Worm (Caenorhabditis elegans) whole organism, L1 larva: ENCODE measurements around the gene grl-8.

Experiments
- C04F5.9 ChIP-seq: sonication (generic microtip); optimal IDR thresholded peaks from 2 replicates; lab custom pipeline; 2016; ENCODE audit warnings: missing genetic modification characterization, missing compliant biosample characterization
- Y116A8C.19 ChIP-seq: sonication (generic microtip); optimal IDR thresholded peaks from 2 replicates; lab custom pipeline; 2016; ENCODE audit warnings: missing compliant biosample characterization, missing genetic modification characterization, borderline replicate concordance
- ceh-88 ChIP-seq: fragments of 200-800 bp; sonication (Bioruptor generic); IDR thresholded peaks from 2 replicates; pipeline ENCODE4 v1.3.6; 2022; ENCODE audit warnings: missing genetic modification characterization, missing compliant biosample characterization
- ceh-90 ChIP-seq: sonication (generic microtip); optimal IDR thresholded peaks from 2 replicates; lab custom pipeline; 2016; ENCODE audit warnings: missing genetic modification characterization, missing compliant biosample characterization
- ces-1 ChIP-seq: fragments of 150-350 bp; optimal IDR thresholded peaks from 2 replicates; lab custom pipeline; 2014; ENCODE audit warnings: missing biosample characterization, missing genetic modification reagents, missing genetic modification characterization
- dpl-1 ChIP-seq, 3 experiments: fragments of 150-350 bp in 2 of 3; sonication (generic microtip) in 1 of 3; optimal IDR thresholded peaks; 2 replicates each; lab custom pipeline; 2014 to 2017; ENCODE audit warnings: missing biosample characterization in 3 of 3, missing genetic modification characterization in 3 of 3, missing genetic modification reagents in 3 of 3
- dsc-1 ChIP-seq: sonication (generic microtip); optimal IDR thresholded peaks from 2 replicates; lab custom pipeline; 2016; ENCODE audit warnings: mild to moderate bottlenecking, missing genetic modification characterization, missing compliant biosample characterization
- efl-1 ChIP-seq, 4 experiments: fragments of 150-350 bp; optimal IDR thresholded peaks in 3 of 4; peaks in 1 of 4; 1 replicate in 1 of 4; 2 replicates in 3 of 4; lab custom pipeline; 2014; ENCODE audit warnings: missing biosample characterization in 2 of 4, missing genetic modification characterization in 2 of 4, missing genetic modification reagents in 2 of 4
- efl-3 ChIP-seq: fragments of 200-800 bp; sonication (Bioruptor generic); optimal IDR thresholded peaks from 2 replicates; lab custom pipeline; 2018; ENCODE audit warnings: mild to moderate bottlenecking, missing genetic modification characterization, missing compliant biosample characterization
- elt-2 ChIP-seq: sonication (generic microtip); optimal IDR thresholded peaks from 2 replicates; lab custom pipeline; 2016; ENCODE audit warnings: missing genetic modification characterization, mild to moderate bottlenecking, inconsistent platforms, missing compliant biosample characterization, missing genetic modification reagents
- elt-3 ChIP-seq, 6 experiments: fragments of 150-350 bp in 1 of 6; sonication (generic microtip); optimal IDR thresholded peaks; 2 replicates each; lab custom pipeline; 2017 to 2018; ENCODE audit warnings: missing biosample characterization in 6 of 6, missing genetic modification characterization in 6 of 6, inconsistent platforms in 1 of 6
- ets-5 ChIP-seq: fragments of 200-800 bp; sonication (Bioruptor generic); IDR thresholded peaks from 2 replicates; pipeline ENCODE4 v1.3.6; 2022; ENCODE audit warnings: missing genetic modification characterization, missing compliant biosample characterization
- fkh-4 ChIP-seq: sonication (generic microtip); optimal IDR thresholded peaks from 2 replicates; lab custom pipeline; 2016; ENCODE audit warnings: missing compliant biosample characterization, missing genetic modification characterization, borderline replicate concordance
- fkh-8 ChIP-seq: sonication (generic microtip); optimal IDR thresholded peaks from 2 replicates; lab custom pipeline; 2016; ENCODE audit warnings: mild to moderate bottlenecking, missing genetic modification characterization, missing compliant biosample characterization
- fos-1 ChIP-seq: fragments of 150-350 bp; optimal IDR thresholded peaks from 2 replicates; lab custom pipeline; 2014; ENCODE audit warnings: missing biosample characterization, missing genetic modification characterization
- hlh-17 ChIP-seq: fragments of 200-800 bp; sonication (Bioruptor generic); optimal IDR thresholded peaks from 2 replicates; lab custom pipeline; 2018; ENCODE audit warnings: missing genetic modification characterization, mild to moderate bottlenecking, missing compliant biosample characterization, moderate library complexity, borderline replicate concordance
- hpl-2 ChIP-seq: fragments of 150-350 bp; optimal IDR thresholded peaks from 2 replicates; lab custom pipeline; 2014; ENCODE audit warnings: missing biosample characterization, missing genetic modification reagents, missing genetic modification characterization
- jun-1 ChIP-seq: fragments of 150-350 bp; optimal IDR thresholded peaks from 2 replicates; lab custom pipeline; 2014; ENCODE audit warnings: missing biosample characterization, missing genetic modification reagents, missing genetic modification characterization
- lin-14 ChIP-seq: fragments of 200-800 bp; sonication (Bioruptor generic); optimal IDR thresholded peaks from 2 replicates; lab custom pipeline; 2018; ENCODE audit warnings: mild to moderate bottlenecking, missing genetic modification characterization, moderate library complexity, missing compliant biosample characterization
- lin-35 ChIP-seq, 2 experiments: fragments of 150-350 bp; optimal IDR thresholded peaks; 2 replicates each; lab custom pipeline; 2014; ENCODE audit warnings: missing biosample characterization in 2 of 2, missing genetic modification characterization in 2 of 2, missing genetic modification reagents in 2 of 2
- lin-39 ChIP-seq: fragments of 150-350 bp; optimal IDR thresholded peaks from 2 replicates; lab custom pipeline; 2014; ENCODE audit warnings: missing biosample characterization, missing genetic modification reagents, missing genetic modification characterization
- lir-3 ChIP-seq: sonication (generic microtip); optimal IDR thresholded peaks from 2 replicates; lab custom pipeline; 2016; ENCODE audit warnings: mild to moderate bottlenecking, missing genetic modification characterization, moderate library complexity, missing compliant biosample characterization; ENCODE audit not compliant: poor library complexity
- lsy-2 ChIP-seq, 2 experiments: fragments of 150-350 bp; optimal IDR thresholded peaks; 2 replicates each; lab custom pipeline; 2014; ENCODE audit warnings: missing biosample characterization in 2 of 2, missing genetic modification characterization in 2 of 2
- mab-9 ChIP-seq: fragments of 200-800 bp; sonication (Bioruptor generic); IDR thresholded peaks from 2 replicates; pipeline ENCODE4 v1.3.6; 2022; ENCODE audit warnings: missing genetic modification reagents, missing genetic modification characterization, missing compliant biosample characterization
- mep-1 ChIP-seq: fragments of 150-350 bp; optimal IDR thresholded peaks from 2 replicates; lab custom pipeline; 2014; ENCODE audit warnings: missing biosample characterization, missing genetic modification characterization
- nhr-19 ChIP-seq: fragments of 200-800 bp; sonication (Bioruptor generic); conservative IDR thresholded peaks from 2 replicates; pipeline ENCODE4 v1.3.6; 2022; ENCODE audit warnings: missing genetic modification characterization, missing compliant biosample characterization
- nhr-20 ChIP-seq: sonication (generic microtip); optimal IDR thresholded peaks from 2 replicates; lab custom pipeline; 2016; ENCODE audit warnings: mild to moderate bottlenecking, missing genetic modification characterization, missing compliant biosample characterization
- nhr-237 ChIP-seq: fragments of 150-350 bp; optimal IDR thresholded peaks from 2 replicates; lab custom pipeline; 2014; ENCODE audit warnings: missing biosample characterization, missing genetic modification characterization
- nhr-71 ChIP-seq: sonication (generic microtip); optimal IDR thresholded peaks from 2 replicates; lab custom pipeline; 2016; ENCODE audit warnings: mild to moderate bottlenecking, missing genetic modification characterization, moderate library complexity, missing compliant biosample characterization
- nhr-84 ChIP-seq: sonication (generic microtip); optimal IDR thresholded peaks from 2 replicates; lab custom pipeline; 2017; ENCODE audit warnings: missing biosample characterization, missing genetic modification characterization
- nhr-85 ChIP-seq: sonication (generic microtip); peaks from one replicate; lab custom pipeline; 2016; ENCODE audit warnings: missing genetic modification characterization, inconsistent platforms, missing compliant biosample characterization
- nhr-90 ChIP-seq: sonication (generic microtip); optimal IDR thresholded peaks from 2 replicates; lab custom pipeline; 2016; ENCODE audit warnings: mild to moderate bottlenecking, missing genetic modification characterization, missing compliant biosample characterization; ENCODE audit not compliant: poor library complexity
- pag-3 ChIP-seq: sonication (generic microtip); optimal IDR thresholded peaks from 2 replicates; lab custom pipeline; 2017; ENCODE audit warnings: missing genetic modification characterization, mild to moderate bottlenecking, missing compliant biosample characterization, antibody characterized with exemption, borderline replicate concordance; ENCODE audit not compliant: insufficient read depth
- pqm-1 ChIP-seq: sonication (generic microtip); optimal IDR thresholded peaks from 3 replicates; lab custom pipeline; 2017; ENCODE audit warnings: missing biosample characterization, missing genetic modification characterization
- rnt-1 ChIP-seq: sonication (generic microtip); optimal IDR thresholded peaks from 2 replicates; lab custom pipeline; 2016; ENCODE audit warnings: mild to moderate bottlenecking, missing genetic modification characterization, moderate library complexity, missing compliant biosample characterization
- skn-1 ChIP-seq: fragments of 150-350 bp; optimal IDR thresholded peaks from 2 replicates; lab custom pipeline; 2014; ENCODE audit warnings: missing biosample characterization, missing genetic modification characterization
- snpc-4 ChIP-seq: fragments of 150-350 bp; optimal IDR thresholded peaks from 2 replicates; lab custom pipeline; 2014; ENCODE audit warnings: missing biosample characterization, missing genetic modification characterization
- snu-23 ChIP-seq: sonication (generic microtip); optimal IDR thresholded peaks from 2 replicates; lab custom pipeline; 2016; ENCODE audit warnings: missing genetic modification characterization, missing compliant biosample characterization
- sox-4 ChIP-seq: sonication (generic microtip); optimal IDR thresholded peaks from 2 replicates; lab custom pipeline; 2016; ENCODE audit warnings: missing genetic modification characterization, missing compliant biosample characterization
- sptf-1 ChIP-seq: fragments of 150-350 bp; optimal IDR thresholded peaks from 2 replicates; lab custom pipeline; 2014; ENCODE audit warnings: missing biosample characterization, missing genetic modification characterization
- sup-37 ChIP-seq: fragments of 200-800 bp; sonication (Bioruptor generic); optimal IDR thresholded peaks from 2 replicates; lab custom pipeline; 2018; ENCODE audit warnings: mild to moderate bottlenecking, missing genetic modification characterization, missing compliant biosample characterization
- swsn-7 ChIP-seq: sonication (generic microtip); optimal IDR thresholded peaks from 2 replicates; lab custom pipeline; 2016; ENCODE audit warnings: missing genetic modification characterization, missing compliant biosample characterization
- tlp-1 ChIP-seq: fragments of 150-350 bp; optimal IDR thresholded peaks from 2 replicates; lab custom pipeline; 2014; ENCODE audit warnings: missing biosample characterization, missing genetic modification characterization
- unc-130 ChIP-seq: fragments of 150-350 bp; optimal IDR thresholded peaks from 2 replicates; lab custom pipeline; 2017; ENCODE audit warnings: missing biosample characterization, missing genetic modification characterization, inconsistent platforms
- unc-62 ChIP-seq: fragments of 150-350 bp; optimal IDR thresholded peaks from 2 replicates; lab custom pipeline; 2014; ENCODE audit warnings: missing biosample characterization, missing genetic modification reagents, missing genetic modification characterization
- xbp-1 ChIP-seq: sonication (generic microtip); optimal IDR thresholded peaks from 2 replicates; lab custom pipeline; 2016; ENCODE audit warnings: missing genetic modification characterization, missing compliant biosample characterization
- zag-1 ChIP-seq: fragments of 150-350 bp; optimal IDR thresholded peaks from 2 replicates; lab custom pipeline; 2014; ENCODE audit warnings: missing biosample characterization, missing genetic modification characterization
- ztf-11 ChIP-seq, 2 experiments: sonication (generic microtip); optimal IDR thresholded peaks; 2 replicates each; lab custom pipeline; 2016 to 2017; ENCODE audit warnings: missing genetic modification characterization in 2 of 2, missing biosample characterization in 1 of 2, missing compliant biosample characterization in 1 of 2
- ztf-4 ChIP-seq: fragments of 150-350 bp; optimal IDR thresholded peaks from 2 replicates; lab custom pipeline; 2014; ENCODE audit warnings: missing biosample characterization, missing genetic modification characterization

Gene grl-8

ce11 chrV:6769440-6769839 lies 36.5 kb upstream of the grl-8 start:
- TF ChIP-seq nhr-237, result no peak
- peak; percentile 55 for TF ChIP-seq fkh-4 (tag; lab: Kevin White, UChicago)
- no peak for TF ChIP-seq lin-35 (GFP tag; optimal IDR thresholded peaks at IDR 0.05; lab: Kevin White, UChicago)
- no peak for TF ChIP-seq fos-1 (tag; lab: Kevin White, UChicago)
- no peak for TF ChIP-seq efl-3 (GFP tag; lab: Kevin White, UChicago)
- no peak for TF ChIP-seq skn-1 (tag; lab: Kevin White, UChicago)
- TF ChIP-seq fkh-8, result no peak
- no peak for TF ChIP-seq tlp-1
- TF ChIP-seq ceh-88, result no peak
- no peak for TF ChIP-seq ztf-4 (tag; lab: Kevin White, UChicago)
- no peak for TF ChIP-seq dpl-1 (GFP tag; optimal IDR thresholded peaks at IDR 0.05; lab: Kevin White, UChicago)
- no peak for TF ChIP-seq mab-9 (GFP tag; lab: Robert Waterston, UW)
- no peak for TF ChIP-seq hpl-2 (GFP tag; lab: Kevin White, UChicago)
- TF ChIP-seq nhr-71, result no peak
- TF ChIP-seq ztf-11 (tag; optimal IDR thresholded peaks at IDR 0.05; lab: Kevin White, UChicago), result no peak
- TF ChIP-seq lin-14 (GFP tag; lab: Kevin White, UChicago), result peak; percentile 31
- TF ChIP-seq pqm-1, result no peak
- TF ChIP-seq jun-1 (tag; lab: Kevin White, UChicago), result no peak
- no peak for TF ChIP-seq elt-3 (tag; optimal IDR thresholded peaks at IDR 0.05; lab: Kevin White, UChicago)
- TF ChIP-seq lsy-2 (tag; optimal IDR thresholded peaks at IDR 0.05; lab: Kevin White, UChicago), result no peak
- no peak for TF ChIP-seq elt-2 (tag; lab: Kevin White, UChicago)
- TF ChIP-seq snpc-4 (tag; lab: Kevin White, UChicago), result no peak
- no peak for TF ChIP-seq sptf-1 (tag; lab: Kevin White, UChicago)
- peak; percentile 92 for TF ChIP-seq dsc-1 (tag; lab: Kevin White, UChicago)
- TF ChIP-seq xbp-1 (tag; lab: Kevin White, UChicago), result no peak
- no peak for TF ChIP-seq zag-1 (tag; lab: Kevin White, UChicago)
- TF ChIP-seq mep-1 (tag; lab: Kevin White, UChicago), result no peak
- TF ChIP-seq Y116A8C.19, result no peak
- no peak for TF ChIP-seq nhr-90
- TF ChIP-seq C04F5.9 (tag; lab: Kevin White, UChicago), result no peak
- TF ChIP-seq nhr-84 (tag; lab: Kevin White, UChicago), result no peak
- TF ChIP-seq lir-3 (tag; lab: Kevin White, UChicago), result no peak
- TF ChIP-seq unc-62 (GFP tag; lab: Kevin White, UChicago), result no peak
- no peak for TF ChIP-seq lin-39
- no peak for TF ChIP-seq ets-5
- TF ChIP-seq snu-23, result peak; percentile 21
- TF ChIP-seq sox-4 (tag; lab: Kevin White, UChicago), result no peak
- TF ChIP-seq hlh-17 (GFP tag; lab: Kevin White, UChicago), result no peak
- peak; percentile 34 for TF ChIP-seq rnt-1 (tag; lab: Kevin White, UChicago)

DNA sequence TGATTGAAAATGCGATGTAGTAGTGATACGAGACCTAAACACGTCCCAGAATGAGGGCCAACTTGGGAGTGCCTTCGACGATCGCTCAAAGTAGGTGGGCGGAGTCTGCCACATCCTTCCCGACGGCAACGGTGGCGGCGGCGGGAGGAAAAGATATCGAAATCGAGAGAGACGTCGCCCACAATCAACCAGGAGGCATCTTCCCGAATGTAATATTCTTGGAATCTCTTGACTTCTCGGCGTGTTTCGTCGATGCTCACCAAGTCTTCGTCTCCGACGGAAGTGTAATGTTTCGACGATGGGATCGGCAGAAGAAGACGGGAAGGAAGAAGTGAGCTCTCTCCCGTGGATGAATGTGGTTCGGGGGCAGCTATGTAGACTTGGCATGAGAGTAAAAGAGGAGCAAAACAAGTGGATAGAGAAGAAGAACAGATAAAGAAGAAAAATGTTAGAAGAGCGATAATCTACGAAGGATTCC lies 35.6 kb upstream of the grl-8 start, which contains the start of the genes T25F10.1 and clik-1:
Gene T25F10.1, plus strand, starts transcription at position 51 of the 478 bp plus-strand sequence.
Gene clik-1, minus strand, starts transcription at position 281 of the 478 bp plus-strand sequence.
- TF ChIP-seq fkh-4 (tag; lab: Kevin White, UChicago) (peak; percentile 22), dsc-1 (tag; lab: Kevin White, UChicago) (peak; percentile 63), mep-1 (tag; lab: Kevin White, UChicago) (peak; percentile 13), rnt-1 (tag; lab: Kevin White, UChicago) (peak; percentile 76), lsy-2 (tag; optimal IDR thresholded peaks at IDR 0.05; lab: Kevin White, UChicago) (peak in 1 of 2 experiments; percentile 28), xbp-1 (tag; lab: Kevin White, UChicago) (no peak), swsn-7 (no peak), unc-130 (tag; lab: Kevin White, UChicago) (peak; percentile 54), ceh-90 (no peak), lin-14 (GFP tag; lab: Kevin White, UChicago) (peak; percentile 83), sup-37 (peak; percentile 46), ces-1 (no peak), snu-23 (peak; percentile 49), nhr-71 (peak; percentile 80), efl-1 (optimal IDR thresholded peaks at IDR 0.05; lab: Kevin White, UChicago) (no peak), efl-1 (GFP tag; optimal IDR thresholded peaks at IDR 0.05 in 1 of 2; lab: Kevin White, UChicago) (peak in 1 of 2 experiments; percentile 11), nhr-85 (tag; lab: Kevin White, UChicago) (peak; percentile 35), pag-3 (peak; percentile 97), nhr-19 (GFP tag; lab: Robert Waterston, UW) (peak; percentile 52), nhr-20 (tag; lab: Kevin White, UChicago) (peak; percentile 17)
